Worm (Caenorhabditis elegans) whole organism, L3 larva: ENCODE results near the gene F49E8.7.
A peak's percentile ranks its signal among the peaks of the same experiment; 100 is the strongest.

Experiments used
- R02D3.7 ChIP-seq: fragments of 150-350 bp; optimal IDR thresholded peaks from 2 replicates; lab custom pipeline; 2014; ENCODE audit warnings: missing biosample characterization, missing genetic modification characterization
- aly-2 ChIP-seq: fragments of 150-350 bp; optimal IDR thresholded peaks from 2 replicates; lab custom pipeline; 2014; ENCODE audit warnings: missing biosample characterization, missing genetic modification characterization
- ama-1 ChIP-seq: fragments of 150-350 bp; optimal IDR thresholded peaks from 2 replicates; lab custom pipeline; 2018
- ceh-16 ChIP-seq: sonication (generic microtip); optimal IDR thresholded peaks from 2 replicates; lab custom pipeline; 2017; ENCODE audit warnings: missing biosample characterization, missing genetic modification characterization
- ceh-28 ChIP-seq: fragments of 150-350 bp; optimal IDR thresholded peaks from 2 replicates; lab custom pipeline; 2014; ENCODE audit warnings: missing biosample characterization, missing genetic modification reagents, missing genetic modification characterization
- ceh-82 ChIP-seq: fragments of 150-350 bp; optimal IDR thresholded peaks from 2 replicates; lab custom pipeline; 2014; ENCODE audit warnings: missing biosample characterization, missing genetic modification characterization
- ceh-9 ChIP-seq: sonication (generic microtip); optimal IDR thresholded peaks from 2 replicates; lab custom pipeline; 2018; ENCODE audit warnings: missing biosample characterization, missing genetic modification characterization
- daf-12 ChIP-seq: fragments of 150-350 bp; optimal IDR thresholded peaks from 2 replicates; lab custom pipeline; 2014; ENCODE audit warnings: missing biosample characterization, missing genetic modification reagents, missing genetic modification characterization
- egl-27 ChIP-seq: sonication (generic microtip); optimal IDR thresholded peaks from 4 replicates; lab custom pipeline; 2017; ENCODE audit warnings: missing biosample characterization, missing genetic modification reagents, missing genetic modification characterization
- egl-5 ChIP-seq: fragments of 150-350 bp; optimal IDR thresholded peaks from 2 replicates; lab custom pipeline; 2017; ENCODE audit warnings: missing biosample characterization, missing genetic modification reagents, missing genetic modification characterization, inconsistent platforms
- elt-1 ChIP-seq: fragments of 150-350 bp; optimal IDR thresholded peaks from 2 replicates; lab custom pipeline; 2014; ENCODE audit warnings: missing biosample characterization, missing genetic modification characterization
- elt-2 ChIP-seq: sonication (generic microtip); optimal IDR thresholded peaks from 2 replicates; lab custom pipeline; 2016; ENCODE audit warnings: missing genetic modification reagents, mild to moderate bottlenecking, missing genetic modification characterization, missing compliant biosample characterization
- elt-3 ChIP-seq, 3 experiments: fragments of 150-350 bp in 1 of 3; sonication (generic microtip) in 2 of 3; optimal IDR thresholded peaks; 2 replicates in 2 of 3; 4 replicates in 1 of 3; lab custom pipeline; 2014 to 2017; ENCODE audit warnings: missing biosample characterization in 3 of 3, missing genetic modification characterization in 3 of 3
- fkh-10 ChIP-seq: sonication (generic microtip); optimal IDR thresholded peaks from 2 replicates; lab custom pipeline; 2017; ENCODE audit warnings: missing biosample characterization, missing genetic modification reagents, missing genetic modification characterization
- hmg-11 ChIP-seq: sonication (generic microtip); optimal IDR thresholded peaks from 2 replicates; lab custom pipeline; 2016; ENCODE audit warnings: missing genetic modification characterization, missing compliant biosample characterization
- jun-1 ChIP-seq: fragments of 150-350 bp; optimal IDR thresholded peaks from 2 replicates; lab custom pipeline; 2014; ENCODE audit warnings: missing biosample characterization, missing genetic modification reagents, missing genetic modification characterization
- lin-39 ChIP-seq: fragments of 150-350 bp; optimal IDR thresholded peaks from 2 replicates; lab custom pipeline; 2018; ENCODE audit warnings: missing biosample characterization, missing genetic modification reagents, missing genetic modification characterization
- mml-1 ChIP-seq: fragments of 150-350 bp; sonication (generic microtip); optimal IDR thresholded peaks from 3 replicates; lab custom pipeline; 2014; ENCODE audit warnings: missing biosample characterization, missing genetic modification characterization
- nfya-1 ChIP-seq: sonication (generic microtip); optimal IDR thresholded peaks from 2 replicates; lab custom pipeline; 2017; ENCODE audit warnings: missing genetic modification characterization, mild to moderate bottlenecking, missing compliant biosample characterization, antibody characterized with exemption, moderate library complexity; ENCODE audit not compliant: insufficient read depth
- nhr-23 ChIP-seq: fragments of 150-350 bp; optimal IDR thresholded peaks from 2 replicates; lab custom pipeline; 2014; ENCODE audit warnings: missing biosample characterization, missing genetic modification reagents, missing genetic modification characterization
- nhr-25 ChIP-seq: sonication (generic microtip); optimal IDR thresholded peaks from 2 replicates; lab custom pipeline; 2017; ENCODE audit warnings: missing biosample characterization, missing genetic modification characterization
- nhr-28 ChIP-seq: fragments of 150-350 bp; optimal IDR thresholded peaks from 2 replicates; lab custom pipeline; 2014; ENCODE audit warnings: missing biosample characterization, missing genetic modification characterization
- nhr-67 ChIP-seq: fragments of 150-350 bp; optimal IDR thresholded peaks from 2 replicates; lab custom pipeline; 2014; ENCODE audit warnings: missing biosample characterization, missing genetic modification characterization
- nhr-76 ChIP-seq: fragments of 150-350 bp; sonication (generic microtip); optimal IDR thresholded peaks from 5 replicates; lab custom pipeline; 2014; ENCODE audit warnings: missing biosample characterization, missing genetic modification characterization
- nhr-77 ChIP-seq: fragments of 150-350 bp; optimal IDR thresholded peaks from 2 replicates; lab custom pipeline; 2014; ENCODE audit warnings: missing biosample characterization, missing genetic modification characterization
- pha-4 ChIP-seq: fragments of 150-350 bp; optimal IDR thresholded peaks from 2 replicates; lab custom pipeline; 2014; ENCODE audit warnings: missing biosample characterization, missing genetic modification reagents, missing genetic modification characterization
- pqm-1 ChIP-seq: fragments of 150-350 bp; optimal IDR thresholded peaks from 2 replicates; lab custom pipeline; 2017; ENCODE audit warnings: missing biosample characterization, missing genetic modification characterization, inconsistent platforms
- sea-2 ChIP-seq: fragments of 150-350 bp; sonication (generic microtip); optimal IDR thresholded peaks from 4 replicates; lab custom pipeline; 2014; ENCODE audit warnings: missing biosample characterization, missing genetic modification reagents, missing genetic modification characterization
- snpc-4 ChIP-seq: fragments of 150-350 bp; optimal IDR thresholded peaks from 2 replicates; lab custom pipeline; 2014; ENCODE audit warnings: missing biosample characterization, missing genetic modification characterization
- tbx-2 ChIP-seq: sonication (generic microtip); optimal IDR thresholded peaks from 2 replicates; lab custom pipeline; 2016; ENCODE audit warnings: mild to moderate bottlenecking, missing genetic modification characterization, missing compliant biosample characterization
- unc-62 ChIP-seq: fragments of 150-350 bp; sonication (generic microtip); optimal IDR thresholded peaks from 4 replicates; lab custom pipeline; 2014; ENCODE audit warnings: missing biosample characterization, missing genetic modification reagents, missing genetic modification characterization
- ztf-4 ChIP-seq: fragments of 150-350 bp; optimal IDR thresholded peaks from 2 replicates; lab custom pipeline; 2014; ENCODE audit warnings: missing biosample characterization, missing genetic modification characterization

Gene F49E8.7

ce11 chrIV:7530226-7531070 is 25.7 kb downstream of the F49E8.7 start:
- TF ChIP-seq nhr-25 (tag; lab: Kevin White, UChicago), result peak; percentile 48
- no peak for TF ChIP-seq unc-62 (GFP tag; lab: Kevin White, UChicago)
- TF ChIP-seq egl-5 (tag; lab: Kevin White, UChicago), result peak; percentile 26

ce11 chrIV:7523744-7524143 is 32.4 kb downstream of the F49E8.7 start:
- TF ChIP-seq pha-4 (tag; lab: Kevin White, UChicago), result peak; percentile 27
- TF ChIP-seq nhr-23, result no peak

ce11 chrIV:7521591-7521990 is 34.6 kb downstream of the F49E8.7 start:
- TF ChIP-seq nhr-25 (tag; lab: Kevin White, UChicago) (no peak), sea-2 (GFP tag; lab: Kevin White, UChicago) (no peak), fkh-10 (no peak), nhr-76 (tag; lab: Kevin White, UChicago) (no peak), pqm-1 (no peak), nhr-23 (no peak), lin-39 (tag; lab: Kevin White, UChicago) (no peak), nfya-1 (tag; lab: Kevin White, UChicago) (no peak), ceh-28 (tag; lab: Kevin White, UChicago) (no peak), hmg-11 (tag; lab: Kevin White, UChicago) (no peak), ama-1 (no peak), tbx-2 (no peak)

- TF ChIP-seq R02D3.7 (tag; lab: Kevin White, UChicago), result no peak
- TF ChIP-seq pqm-1, result peak; percentile 50
- TF ChIP-seq ama-1, result no peak
- peak; percentile 65 for TF ChIP-seq elt-2 (tag; lab: Kevin White, UChicago)
- no peak for TF ChIP-seq nhr-77 (tag; lab: Kevin White, UChicago)
- TF ChIP-seq pha-4 (tag; lab: Kevin White, UChicago), result peak; percentile 48
- no peak for TF ChIP-seq lin-39 (tag; lab: Kevin White, UChicago)
- TF ChIP-seq daf-12 (tag; lab: Kevin White, UChicago), result no peak
- no peak for TF ChIP-seq ceh-9 (tag; lab: Kevin White, UChicago)
Observed at ce11 chrIV:7520841-7521240, 35.3 kb downstream of the F49E8.7 start.

- TF ChIP-seq sea-2 (GFP tag; lab: Kevin White, UChicago), result no peak
- no peak for TF ChIP-seq fkh-10
- TF ChIP-seq R02D3.7 (tag; lab: Kevin White, UChicago), result no peak
- TF ChIP-seq elt-3 (tag; optimal IDR thresholded peaks at IDR 0.05; lab: Kevin White, UChicago), result no peak
- no peak for TF ChIP-seq daf-12 (tag; lab: Kevin White, UChicago)
- no peak for TF ChIP-seq snpc-4 (tag; lab: Kevin White, UChicago)
- no peak for TF ChIP-seq ceh-82 (tag; lab: Kevin White, UChicago)
- peak; percentile 50 for TF ChIP-seq pha-4 (tag; lab: Kevin White, UChicago)
- TF ChIP-seq elt-1, result no peak
- no peak for TF ChIP-seq unc-62 (GFP tag; lab: Kevin White, UChicago)
- TF ChIP-seq aly-2 (tag; lab: Kevin White, UChicago), result no peak
- no peak for TF ChIP-seq jun-1 (tag; lab: Kevin White, UChicago)
- no peak for TF ChIP-seq nhr-28
- no peak for TF ChIP-seq ceh-16
- TF ChIP-seq ztf-4 (tag; lab: Kevin White, UChicago), result no peak
- TF ChIP-seq pqm-1, result peak; percentile 73
- no peak for TF ChIP-seq egl-27 (tag; lab: Kevin White, UChicago)
- TF ChIP-seq nhr-77 (tag; lab: Kevin White, UChicago), result no peak
- TF ChIP-seq ceh-28 (tag; lab: Kevin White, UChicago), result no peak
- TF ChIP-seq elt-2 (tag; lab: Kevin White, UChicago), result peak; percentile 62
- no peak for TF ChIP-seq nfya-1 (tag; lab: Kevin White, UChicago)
- TF ChIP-seq nhr-67 (tag; lab: Kevin White, UChicago), result no peak
- TF ChIP-seq nhr-76 (tag; lab: Kevin White, UChicago), result no peak
- no peak for TF ChIP-seq mml-1 (tag; lab: Kevin White, UChicago)
Observed at ce11 chrIV:7520258-7520657, 35.9 kb downstream of the F49E8.7 start.
